Fruit fly (Drosophila melanogaster) whole organism, pupa: ENCODE results near the gene Chpf.
A peak's percentile ranks its signal among the peaks of the same experiment; 100 is the strongest.

Source experiments
- CG10348 ChIP-seq: fragments of 200-800 bp; sonication (Bioruptor generic); IDR thresholded peaks from 2 replicates; pipeline ENCODE4 v1.3.6; 2022; ENCODE audit warnings: missing biosample characterization, missing genetic modification characterization
- CG12605 ChIP-seq: fragments of 200-800 bp; sonication (Bioruptor generic); IDR thresholded peaks from 2 replicates; pipeline ENCODE4 v1.3.6; 2022; ENCODE audit warnings: missing biosample characterization, missing genetic modification characterization
- CG13204 ChIP-seq: fragments of 200-800 bp; sonication (Bioruptor generic); optimal IDR thresholded peaks from 2 replicates; lab custom pipeline; 2018; ENCODE audit warnings: missing biosample characterization, mild to moderate bottlenecking, missing genetic modification characterization, moderate library complexity
- CG14655 ChIP-seq: fragments of 200-800 bp; sonication (Bioruptor generic); optimal IDR thresholded peaks from 3 replicates; lab custom pipeline; 2017; ENCODE audit warnings: mild to moderate bottlenecking, missing biosample characterization, missing genetic modification reagents, missing genetic modification characterization
- CG15710 ChIP-seq: fragments of 200-800 bp; sonication (Bioruptor generic); optimal IDR thresholded peaks from 2 replicates; lab custom pipeline; 2018; ENCODE audit warnings: missing biosample characterization, mild to moderate bottlenecking, missing genetic modification characterization, moderate library complexity
- CG17806 ChIP-seq: fragments of 200-800 bp; sonication (Bioruptor generic); optimal IDR thresholded peaks from 2 replicates; lab custom pipeline; 2018; ENCODE audit warnings: missing biosample characterization, mild to moderate bottlenecking, missing genetic modification characterization, moderate library complexity
- CG32121 ChIP-seq: fragments of 200-800 bp; sonication (Bioruptor generic); IDR thresholded peaks from 2 replicates; pipeline ENCODE4 v1.3.6; 2022; ENCODE audit warnings: missing biosample characterization, missing genetic modification characterization
- CG34367 ChIP-seq: fragments of 200-800 bp; sonication (Bioruptor generic); optimal IDR thresholded peaks from 2 replicates; lab custom pipeline; 2018; ENCODE audit warnings: missing biosample characterization, mild to moderate bottlenecking, missing genetic modification characterization
- CG4496 ChIP-seq: fragments of 200-800 bp; sonication (Bioruptor generic); IDR thresholded peaks from 3 replicates; pipeline ENCODE4 v1.3.6; 2022; ENCODE audit warnings: missing biosample characterization, missing genetic modification characterization
- CG8159 ChIP-seq: fragments of 200-800 bp; sonication (Bioruptor generic); optimal IDR thresholded peaks from 3 replicates; lab custom pipeline; 2018; ENCODE audit warnings: missing biosample characterization, mild to moderate bottlenecking, missing genetic modification characterization, moderate library complexity
- CG8301 ChIP-seq: fragments of 200-800 bp; sonication (Bioruptor generic); optimal IDR thresholded peaks from 2 replicates; lab custom pipeline; 2018; ENCODE audit warnings: missing biosample characterization, mild to moderate bottlenecking, missing genetic modification characterization
- CG9948 ChIP-seq: fragments of 200-800 bp; sonication (Bioruptor generic); optimal IDR thresholded peaks from 2 replicates; lab custom pipeline; 2018; ENCODE audit warnings: missing biosample characterization, mild to moderate bottlenecking, missing genetic modification characterization, moderate library complexity
- D1 ChIP-seq: fragments of 200-800 bp; sonication (Bioruptor generic); optimal IDR thresholded peaks from 2 replicates; lab custom pipeline; 2018; ENCODE audit warnings: missing biosample characterization, mild to moderate bottlenecking, missing genetic modification characterization, moderate library complexity
- EcR ChIP-seq: fragments of 200-800 bp; sonication (Bioruptor generic); optimal IDR thresholded peaks from 3 replicates; lab custom pipeline; 2019; ENCODE audit warnings: missing biosample characterization, missing genetic modification characterization, mild to moderate bottlenecking, moderate library complexity, missing genetic modification reagents
- Ets98B ChIP-seq: fragments of 200-800 bp; sonication (Bioruptor generic); IDR thresholded peaks from 2 replicates; pipeline ENCODE4 v1.3.6; 2022; ENCODE audit warnings: missing biosample characterization, missing genetic modification characterization
- Pif1A ChIP-seq: fragments of 200-800 bp; sonication (Bioruptor generic); optimal IDR thresholded peaks from 3 replicates; lab custom pipeline; 2016; ENCODE audit warnings: missing biosample characterization, missing genetic modification characterization
- Pif1B ChIP-seq: fragments of 200-800 bp; sonication (Bioruptor generic); optimal IDR thresholded peaks from 3 replicates; lab custom pipeline; 2016; ENCODE audit warnings: missing biosample characterization, missing genetic modification characterization
- Snoo ChIP-seq: fragments of 200-800 bp; sonication (Bioruptor generic); optimal IDR thresholded peaks from 3 replicates; lab custom pipeline; 2017; ENCODE audit warnings: missing biosample characterization, mild to moderate bottlenecking, missing genetic modification characterization, inconsistent platforms
- fd96Ca ChIP-seq: fragments of 200-800 bp; sonication (Bioruptor generic); IDR thresholded peaks from 3 replicates; pipeline ENCODE4 v1.3.6; 2022; ENCODE audit warnings: missing biosample characterization, missing genetic modification characterization
- gl ChIP-seq: fragments of 200-800 bp; sonication (Bioruptor generic); optimal IDR thresholded peaks from 2 replicates; lab custom pipeline; 2018; ENCODE audit warnings: missing biosample characterization, mild to moderate bottlenecking, missing genetic modification characterization
- rn ChIP-seq: fragments of 200-800 bp; sonication (Bioruptor generic); IDR thresholded peaks from 2 replicates; pipeline ENCODE4 v1.3.6; 2022; ENCODE audit warnings: missing biosample characterization, missing genetic modification characterization

Chpf gene

DNA sequence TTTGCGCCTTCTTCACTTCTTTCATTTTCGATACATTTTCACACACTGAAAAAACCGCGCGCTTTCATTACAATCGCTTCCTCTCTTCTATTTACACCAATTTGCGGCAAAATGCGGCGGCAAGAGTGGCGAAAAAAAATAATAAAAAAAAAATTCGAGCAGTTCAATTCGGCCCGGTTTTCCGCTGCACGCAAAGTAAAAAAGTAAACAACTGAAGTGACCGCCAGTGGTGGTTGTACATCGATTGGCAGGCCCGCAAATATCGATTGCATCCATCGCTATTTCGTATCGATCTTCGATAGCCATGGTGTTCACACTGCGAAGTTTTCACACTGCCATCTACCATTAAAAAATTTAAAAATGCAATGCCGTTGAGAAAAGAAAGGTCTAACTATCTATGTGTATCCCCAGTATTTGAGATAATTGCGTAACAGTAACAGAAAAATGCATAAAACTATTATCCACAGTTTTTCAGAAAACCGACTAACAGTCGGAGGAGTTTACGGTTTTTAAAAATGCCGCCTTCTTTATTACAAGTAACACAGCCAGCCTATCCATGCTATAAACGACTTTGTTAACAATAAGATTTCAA lies at the start of gene Chpf:
Gene Chpf, minus strand, starts transcription at position 225 of the 592 bp plus-strand sequence.
- TF ChIP-seq CG32121 (GFP tag; lab: Robert Waterston, UW): peak; percentile 55
- no peak for TF ChIP-seq D1
- TF ChIP-seq CG4496 (GFP tag; lab: Robert Waterston, UW): 0 out of 3 replicates have a peak, but pooled peaks have one; percentile 55
- TF ChIP-seq CG13204 (GFP tag; lab: Kevin White, UChicago): no peak
- peak; percentile 42 for TF ChIP-seq Pif1B (GFP tag; lab: Kevin White, UChicago)
- peak; percentile 50; the same call in 1 of the 2 replicates for TF ChIP-seq Ets98B (GFP tag; lab: Robert Waterston, UW)
- TF ChIP-seq, all 21 proteins: peak for 4

DNA sequence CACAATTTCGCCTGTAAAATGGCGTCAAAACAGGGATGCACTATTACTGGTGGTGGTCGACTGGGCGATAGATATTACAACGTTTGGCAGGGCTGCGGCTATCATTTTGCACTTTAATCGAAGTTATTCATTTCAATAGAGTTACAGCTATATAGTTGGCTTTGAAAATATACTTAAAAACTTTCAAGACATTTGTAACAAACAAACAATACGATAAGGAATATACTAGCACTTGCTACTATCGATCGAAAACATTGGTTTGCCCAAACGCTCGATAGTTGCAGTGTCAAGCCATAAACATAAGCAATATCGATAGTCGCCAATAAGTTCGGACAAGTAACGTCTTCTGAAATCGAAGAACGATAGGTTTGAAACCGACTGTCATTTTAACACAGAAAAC lies 47.2 kb upstream of the Chpf start, which contains the start of the genes Bap60 and CG12096:
Gene Bap60, minus strand, starts transcription at position 28 of the 400 bp plus-strand sequence.
Gene CG12096, plus strand, starts transcription at position 124 of the 400 bp plus-strand sequence.
- TF ChIP-seq CG17806 (tag; lab: Kevin White, UChicago): peak; percentile 53
- peak; percentile 51 for TF ChIP-seq Snoo (tag; lab: Kevin White, UChicago)
- TF ChIP-seq CG9948 (tag; lab: Kevin White, UChicago): peak; percentile 43
- TF ChIP-seq fd96Ca (GFP tag; lab: Robert Waterston, UW): peak; percentile 77; the same call in 2 of the 3 replicates
- TF ChIP-seq CG34367 (tag; lab: Kevin White, UChicago): peak; percentile 54
- TF ChIP-seq CG15710 (tag; lab: Kevin White, UChicago): peak; percentile 75
- TF ChIP-seq D1: no peak
- TF ChIP-seq CG32121 (GFP tag; lab: Robert Waterston, UW): 0 out of 2 replicates have a peak, but pooled peaks have one; percentile 16
- peak; percentile 73; the same call in 2 of the 3 replicates for TF ChIP-seq CG4496 (GFP tag; lab: Robert Waterston, UW)
- TF ChIP-seq EcR (GFP tag; lab: Kevin White, UChicago): no peak
- peak; percentile 10 for TF ChIP-seq gl
- no peak for TF ChIP-seq rn (GFP tag; lab: Robert Waterston, UW)
- TF ChIP-seq CG8159: peak; percentile 68

DNA sequence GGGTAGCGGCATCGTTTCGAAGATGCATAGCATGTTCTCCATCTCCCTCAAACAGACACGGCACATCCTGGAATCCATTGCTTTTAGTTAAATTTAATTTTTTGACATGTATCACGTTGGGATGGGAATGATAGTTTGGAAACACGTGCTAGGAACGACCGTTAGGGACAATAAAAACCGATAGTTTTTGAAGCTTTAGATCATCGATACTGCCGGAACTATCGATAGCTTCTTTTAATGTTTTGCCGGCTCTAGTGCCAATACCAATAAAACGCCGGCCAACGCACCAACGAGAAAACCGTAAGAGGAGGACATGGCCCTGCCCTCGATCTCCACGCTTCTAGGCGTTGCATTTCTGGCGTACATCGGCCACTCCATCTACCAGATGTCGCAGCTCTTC lies 42.5 kb upstream of the Chpf start, which contains the start of the genes CG4318 and CG4332:
Gene CG4318, minus strand, starts transcription at position 142 of the 400 bp plus-strand sequence.
Gene CG4332, plus strand, starts transcription at position 256 of the 400 bp plus-strand sequence.
- TF ChIP-seq CG10348 (GFP tag; lab: Robert Waterston, UW) (no peak), EcR (GFP tag; lab: Kevin White, UChicago) (peak; percentile 2)
- TF ChIP-seq, all 21 proteins: peak for 1

DNA sequence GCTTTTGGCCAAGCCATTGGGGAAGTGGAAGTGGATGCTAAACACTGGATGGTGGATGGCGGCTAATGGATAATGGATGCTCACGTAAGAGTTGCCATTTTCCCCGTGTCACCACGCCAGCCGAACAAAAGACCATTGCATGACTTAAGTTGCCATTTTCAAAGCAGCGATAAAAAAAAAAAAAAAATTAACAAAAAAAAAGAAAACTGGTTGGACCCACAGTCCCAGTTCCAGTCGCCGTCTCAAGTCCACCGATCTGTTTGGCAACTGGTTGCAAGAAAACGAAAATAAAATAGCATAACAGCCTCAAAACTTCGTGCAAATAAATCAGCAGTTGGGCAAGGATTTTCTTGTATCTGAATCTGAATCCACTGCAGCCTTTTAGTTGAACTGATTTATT lies 36.8 kb upstream of the Chpf start:
- peak; percentile 33; the same call in 1 of the 2 replicates for TF ChIP-seq Ets98B (GFP tag; lab: Robert Waterston, UW)
- no peak for TF ChIP-seq fd96Ca (GFP tag; lab: Robert Waterston, UW)
- 0 out of 2 replicates have a peak, but pooled peaks have one; percentile 34 for TF ChIP-seq CG12605
- peak; percentile 28; the same call in 1 of the 3 replicates for TF ChIP-seq CG4496 (GFP tag; lab: Robert Waterston, UW)
- TF ChIP-seq, all 21 proteins: peak for 3

DNA sequence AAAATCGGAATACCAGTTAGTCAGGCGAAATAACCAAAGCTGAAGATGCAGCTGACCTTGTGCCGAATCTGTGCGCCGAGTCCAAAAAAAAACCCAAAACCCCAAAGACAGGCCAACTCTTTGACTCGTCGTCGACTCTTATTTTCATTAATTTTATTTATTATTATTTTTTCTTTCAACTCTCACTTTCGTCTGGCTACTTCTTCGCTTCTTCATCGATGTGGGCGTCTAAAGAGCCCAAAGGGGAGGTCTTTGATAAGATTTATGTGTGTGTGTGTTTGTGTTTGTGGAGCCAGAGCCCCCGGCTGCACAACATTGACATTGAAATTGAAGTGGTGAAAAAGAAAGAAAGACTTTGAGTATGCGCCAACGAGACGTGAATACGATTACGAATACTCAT lies 33.6 kb upstream of the Chpf start:
- no peak for TF ChIP-seq CG8301 (tag; lab: Kevin White, UChicago)
- TF ChIP-seq CG13204 (GFP tag; lab: Kevin White, UChicago): no peak
- TF ChIP-seq CG4496 (GFP tag; lab: Robert Waterston, UW): no peak
- no peak for TF ChIP-seq Pif1A
- no peak for TF ChIP-seq CG32121 (GFP tag; lab: Robert Waterston, UW)
- no peak for TF ChIP-seq gl
- no peak for TF ChIP-seq CG9948 (tag; lab: Kevin White, UChicago)
- no peak for TF ChIP-seq CG8159
- TF ChIP-seq CG34367 (tag; lab: Kevin White, UChicago): no peak
- no peak for TF ChIP-seq EcR (GFP tag; lab: Kevin White, UChicago)
- no peak for TF ChIP-seq fd96Ca (GFP tag; lab: Robert Waterston, UW)
- TF ChIP-seq rn (GFP tag; lab: Robert Waterston, UW): no peak
- no peak for TF ChIP-seq Snoo (tag; lab: Kevin White, UChicago)

DNA sequence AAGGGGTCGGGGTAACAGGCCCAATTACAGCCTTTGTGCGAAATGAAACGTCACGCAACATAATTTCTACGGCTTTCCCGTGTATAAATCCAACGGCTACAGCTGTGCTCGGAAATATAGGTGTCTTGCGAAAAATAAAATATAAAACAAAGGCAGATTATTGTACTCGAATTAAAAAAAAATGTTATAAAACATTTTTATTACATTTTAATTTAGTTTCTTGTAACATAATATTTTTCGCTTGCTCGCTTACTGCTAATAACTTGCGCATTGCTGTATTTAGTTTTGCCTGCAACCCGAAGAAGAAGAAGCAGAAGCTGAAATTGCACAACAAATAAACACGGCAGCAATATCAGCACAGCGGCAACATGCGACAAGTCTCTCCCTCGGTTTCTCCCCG lies 30.8 kb upstream of the Chpf start:
- TF ChIP-seq D1 (peak; percentile 62), CG10348 (GFP tag; lab: Robert Waterston, UW) (peak; percentile 36; the same call in 1 of the 2 replicates), CG17806 (tag; lab: Kevin White, UChicago) (peak; percentile 80), gl (peak; percentile 8), CG14655 (GFP tag; lab: Kevin White, UChicago) (peak; percentile 80), CG12605 (peak; percentile 85), fd96Ca (GFP tag; lab: Robert Waterston, UW) (peak; percentile 79), CG4496 (GFP tag; lab: Robert Waterston, UW) (peak; percentile 90), CG9948 (tag; lab: Kevin White, UChicago) (peak; percentile 78), CG8301 (tag; lab: Kevin White, UChicago) (peak; percentile 78), Pif1A (peak; percentile 79), Snoo (tag; lab: Kevin White, UChicago) (peak; percentile 66), CG8159 (peak; percentile 76), CG15710 (tag; lab: Kevin White, UChicago) (peak; percentile 74), rn (GFP tag; lab: Robert Waterston, UW) (0 out of 2 replicates have a peak, but pooled peaks have one; percentile 30), CG32121 (GFP tag; lab: Robert Waterston, UW) (peak; percentile 88), Ets98B (GFP tag; lab: Robert Waterston, UW) (peak; percentile 85), CG34367 (tag; lab: Kevin White, UChicago) (peak; percentile 68), Pif1B (GFP tag; lab: Kevin White, UChicago) (peak; percentile 79), EcR (GFP tag; lab: Kevin White, UChicago) (no peak), CG13204 (GFP tag; lab: Kevin White, UChicago) (peak; percentile 21)
